Fruit fly (Drosophila melanogaster): ENCODE data around the gene CG2260.

Gene CG2260

dm6 chrX:8158942-8159472 is 38.1 kb upstream of the CG2260 start:
- TF ChIP-seq Clk (GFP tag; optimal IDR thresholded peaks at IDR 0.05) (no peak), cic (GFP tag; optimal IDR thresholded peaks at IDR 0.05) (no peak), CG7101 (tag; optimal IDR thresholded peaks at IDR 0.05) (no peak), cnc (optimal IDR thresholded peaks at IDR 0.05) (no peak), CG33017 (tag; optimal IDR thresholded peaks at IDR 0.05) (no peak)

- TF ChIP-seq CG7045 (GFP tag; optimal IDR thresholded peaks at IDR 0.05): peak; percentile 74
- peak; percentile 80 for TF ChIP-seq CG14711 (tag; optimal IDR thresholded peaks at IDR 0.05)
- TF ChIP-seq Clk (GFP tag; optimal IDR thresholded peaks at IDR 0.05): peak; percentile 54
- peak; percentile 81 for TF ChIP-seq ovo (GFP tag; optimal IDR thresholded peaks at IDR 0.05)
- TF ChIP-seq cic (GFP tag; optimal IDR thresholded peaks at IDR 0.05): peak; percentile 51
- peak; percentile 76 for TF ChIP-seq CG5204 (GFP tag; optimal IDR thresholded peaks at IDR 0.05)
- no peak for TF ChIP-seq Hr96 (GFP tag; optimal IDR thresholded peaks at IDR 0.05)
- TF ChIP-seq Mnt (GFP tag; optimal IDR thresholded peaks at IDR 0.05): peak; percentile 92
- no peak for TF ChIP-seq kay (GFP tag; ENCODE audit: borderline replicate concordance)
- peak; percentile 73 for TF ChIP-seq toe (GFP tag; optimal IDR thresholded peaks at IDR 0.05)
- TF ChIP-seq CG1620 (GFP tag; optimal IDR thresholded peaks at IDR 0.05): peak; percentile 87
- TF ChIP-seq CG11617 (GFP tag; optimal IDR thresholded peaks at IDR 0.05): peak; percentile 87
- peak; percentile 78 for TF ChIP-seq bab1 (GFP tag; optimal IDR thresholded peaks at IDR 0.05)
- no peak for TF ChIP-seq cnc (optimal IDR thresholded peaks at IDR 0.05)
- TF ChIP-seq CG33017 (tag; optimal IDR thresholded peaks at IDR 0.05): peak; percentile 76
- TF ChIP-seq Crg-1 (GFP tag; optimal IDR thresholded peaks at IDR 0.05): peak; percentile 68
- peak; percentile 66 for TF ChIP-seq CG12768 (GFP tag; optimal IDR thresholded peaks at IDR 0.05)
- TF ChIP-seq pad (GFP tag; optimal IDR thresholded peaks at IDR 0.05): peak; percentile 81
- peak; percentile 71 for TF ChIP-seq tj (GFP tag; optimal IDR thresholded peaks at IDR 0.05)
- TF ChIP-seq CG7101 (tag; optimal IDR thresholded peaks at IDR 0.05): peak; percentile 90
Measured at dm6 chrX:8157294-8157693, 36.3 kb upstream of the CG2260 start, which contains the start of the genes Traf6 and GIIIspla2. Gene Traf6 (minus strand): TSS chrX:8157386. Gene GIIIspla2 (plus strand): TSS chrX:8157628.

- peak; percentile 25 for TF ChIP-seq Mnt (GFP tag; optimal IDR thresholded peaks at IDR 0.05)
- no peak for TF ChIP-seq cic (GFP tag; optimal IDR thresholded peaks at IDR 0.05)
- peak; percentile 48 for TF ChIP-seq Crg-1 (GFP tag; optimal IDR thresholded peaks at IDR 0.05)
- TF ChIP-seq CG12768 (GFP tag; optimal IDR thresholded peaks at IDR 0.05): peak; percentile 11
- TF ChIP-seq ovo (GFP tag; optimal IDR thresholded peaks at IDR 0.05): no peak
- TF ChIP-seq CG1620 (GFP tag; optimal IDR thresholded peaks at IDR 0.05): peak; percentile 54
- peak; percentile 45 for TF ChIP-seq CG7101 (tag; optimal IDR thresholded peaks at IDR 0.05)
- TF ChIP-seq bab1 (GFP tag; optimal IDR thresholded peaks at IDR 0.05): peak; percentile 21
- no peak for TF ChIP-seq kay (GFP tag; ENCODE audit: borderline replicate concordance)
- peak; percentile 56 for TF ChIP-seq pad (GFP tag; optimal IDR thresholded peaks at IDR 0.05)
Measured at dm6 chrX:8152718-8153117, 31.8 kb upstream of the CG2260 start, which contains the start of gene CG18262. Gene CG18262 (plus strand): TSS chrX:8152948.

dm6 chrX:8152077-8152476 is 31.1 kb upstream of the CG2260 start, which contains the start of gene Gbeta5:
Gene Gbeta5 (minus strand): TSS chrX:8152275.
- TF ChIP-seq CG7045 (GFP tag; optimal IDR thresholded peaks at IDR 0.05) (no peak), ovo (GFP tag; optimal IDR thresholded peaks at IDR 0.05) (peak; percentile 64)

dm6 chrX:8148556-8148955 is 27.6 kb upstream of the CG2260 start, which contains the start of gene CG10959:
Gene CG10959 (plus strand): TSS chrX:8148783.
- TF ChIP-seq kay (GFP tag; ENCODE audit: borderline replicate concordance) (no peak), CG7101 (tag; optimal IDR thresholded peaks at IDR 0.05) (no peak), pad (GFP tag; optimal IDR thresholded peaks at IDR 0.05) (no peak), CG14711 (tag; optimal IDR thresholded peaks at IDR 0.05) (no peak), Crg-1 (GFP tag; optimal IDR thresholded peaks at IDR 0.05) (no peak), CG11617 (GFP tag; optimal IDR thresholded peaks at IDR 0.05) (no peak), bab1 (GFP tag; optimal IDR thresholded peaks at IDR 0.05) (no peak), cnc (optimal IDR thresholded peaks at IDR 0.05) (no peak), CG1620 (GFP tag; optimal IDR thresholded peaks at IDR 0.05) (no peak)

- no peak for TF ChIP-seq Hr96 (GFP tag; optimal IDR thresholded peaks at IDR 0.05)
- no peak for TF ChIP-seq CG5204 (GFP tag; optimal IDR thresholded peaks at IDR 0.05)
Measured at dm6 chrX:8147649-8148048, 26.7 kb upstream of the CG2260 start, which contains the start of gene CG15336. Gene CG15336 (plus strand): TSS chrX:8147949.

dm6 chrX:8145501-8146157 is 24.7 kb upstream of the CG2260 start, which contains the start of the genes alpha-PheRS and CG2129:
Gene alpha-PheRS (minus strand): TSS chrX:8145602.
Gene CG2129 (plus strand): TSS chrX:8145839.
- TF ChIP-seq CG7101 (tag; optimal IDR thresholded peaks at IDR 0.05): peak; percentile 61
- TF ChIP-seq bab1 (GFP tag; optimal IDR thresholded peaks at IDR 0.05): peak; percentile 77
- TF ChIP-seq Hr96 (GFP tag; optimal IDR thresholded peaks at IDR 0.05): no peak
- no peak for TF ChIP-seq cic (GFP tag; optimal IDR thresholded peaks at IDR 0.05)
- TF ChIP-seq CG5204 (GFP tag; optimal IDR thresholded peaks at IDR 0.05): no peak
- no peak for TF ChIP-seq kay (GFP tag; ENCODE audit: borderline replicate concordance)
- peak; percentile 66 for TF ChIP-seq CG14711 (tag; optimal IDR thresholded peaks at IDR 0.05)
- peak; percentile 13 for TF ChIP-seq pad (GFP tag; optimal IDR thresholded peaks at IDR 0.05)
- peak; percentile 57 for TF ChIP-seq CG11617 (GFP tag; optimal IDR thresholded peaks at IDR 0.05)
- TF ChIP-seq Crg-1 (GFP tag; optimal IDR thresholded peaks at IDR 0.05): peak; percentile 22
- no peak for TF ChIP-seq ovo (GFP tag; optimal IDR thresholded peaks at IDR 0.05)
- no peak for TF ChIP-seq cnc (optimal IDR thresholded peaks at IDR 0.05)
- peak; percentile 43 for TF ChIP-seq tj (GFP tag; optimal IDR thresholded peaks at IDR 0.05)
- TF ChIP-seq Mnt (GFP tag; optimal IDR thresholded peaks at IDR 0.05): peak; percentile 73
- TF ChIP-seq CG7045 (GFP tag; optimal IDR thresholded peaks at IDR 0.05): no peak
- peak; percentile 44 for TF ChIP-seq CG1620 (GFP tag; optimal IDR thresholded peaks at IDR 0.05)
- no peak for TF ChIP-seq toe (GFP tag; optimal IDR thresholded peaks at IDR 0.05)
- no peak for TF ChIP-seq CG12768 (GFP tag; optimal IDR thresholded peaks at IDR 0.05)
- TF ChIP-seq Clk (GFP tag; optimal IDR thresholded peaks at IDR 0.05): no peak
- TF ChIP-seq CG33017 (tag; optimal IDR thresholded peaks at IDR 0.05): no peak
